Fruit fly (Drosophila melanogaster) whole organism, embryonic: ENCODE data around the gene CG11596.

ENCODE experiments used
- Ada2b ChIP-seq: fragments of 200-800 bp; sonication (Bioruptor generic); IDR thresholded peaks from 2 replicates; pipeline ENCODE4 v1.3.6; 2022; ENCODE audit warnings: missing biosample characterization, missing genetic modification characterization
- CG10366 ChIP-seq: fragments of 200-800 bp; sonication (Bioruptor generic); IDR thresholded peaks from 2 replicates; pipeline ENCODE4 v1.3.6; 2022; ENCODE audit warnings: missing biosample characterization, missing genetic modification characterization
- CG11456 ChIP-seq: fragments of 200-800 bp; sonication (Bioruptor generic); IDR thresholded peaks from 3 replicates; pipeline ENCODE4 v1.3.6; 2022; ENCODE audit warnings: missing biosample characterization, missing genetic modification characterization
- CG12391 ChIP-seq: fragments of 200-800 bp; sonication (Bioruptor generic); optimal IDR thresholded peaks from 3 replicates; lab custom pipeline; 2018; ENCODE audit warnings: missing biosample characterization, mild to moderate bottlenecking, missing genetic modification characterization, moderate library complexity
- CG13123 ChIP-seq: fragments of 200-800 bp; sonication (Bioruptor generic); optimal IDR thresholded peaks from 2 replicates; lab custom pipeline; 2016; ENCODE audit warnings: missing biosample characterization, missing genetic modification characterization
- CG13894 ChIP-seq: fragments of 200-800 bp; sonication (Bioruptor generic); optimal IDR thresholded peaks from 3 replicates; lab custom pipeline; 2018; ENCODE audit warnings: missing biosample characterization, mild to moderate bottlenecking, missing genetic modification characterization, moderate library complexity
- CG14014 ChIP-seq: fragments of 200-800 bp; sonication (Bioruptor generic); IDR thresholded peaks from 2 replicates; pipeline ENCODE4 v1.3.6; 2022; ENCODE audit warnings: missing biosample characterization, missing genetic modification characterization
- CG15479 ChIP-seq: fragments of 200-800 bp; sonication (Bioruptor generic); optimal IDR thresholded peaks from 3 replicates; lab custom pipeline; 2019; ENCODE audit warnings: missing biosample characterization, mild to moderate bottlenecking, missing genetic modification characterization, moderate library complexity
- CG15696 ChIP-seq: fragments of 200-800 bp; sonication (Bioruptor generic); optimal IDR thresholded peaks from 2 replicates; lab custom pipeline; 2019; ENCODE audit warnings: missing biosample characterization, mild to moderate bottlenecking, missing genetic modification characterization, moderate library complexity
- CG3065 ChIP-seq: fragments of 200-800 bp; sonication (Bioruptor generic); optimal IDR thresholded peaks from 2 replicates; lab custom pipeline; 2016; ENCODE audit warnings: missing biosample characterization, missing genetic modification characterization
- CG31365 ChIP-seq: fragments of 200-800 bp; sonication (Bioruptor generic); optimal IDR thresholded peaks from 2 replicates; lab custom pipeline; 2018; ENCODE audit warnings: missing biosample characterization, mild to moderate bottlenecking, missing genetic modification characterization
- CG4282 ChIP-seq: fragments of 200-800 bp; sonication (Bioruptor generic); optimal IDR thresholded peaks from 2 replicates; lab custom pipeline; 2016; ENCODE audit warnings: missing biosample characterization, missing genetic modification characterization
- CG4820 ChIP-seq: fragments of 200-800 bp; sonication (Bioruptor generic); optimal IDR thresholded peaks from 3 replicates; lab custom pipeline; 2016; ENCODE audit warnings: missing biosample characterization, missing genetic modification characterization
- CG7556 ChIP-seq: fragments of 200-800 bp; sonication (Bioruptor generic); optimal IDR thresholded peaks from 2 replicates; lab custom pipeline; 2017; ENCODE audit warnings: missing biosample characterization, mild to moderate bottlenecking, missing genetic modification characterization
- CG8290 ChIP-seq, 3 experiments: fragments of 200-800 bp; sonication (Bioruptor generic); optimal IDR thresholded peaks; 2 replicates each; lab custom pipeline; 2016 to 2019; ENCODE audit warnings: missing biosample characterization in 3 of 3, missing genetic modification characterization in 3 of 3, mild to moderate bottlenecking in 2 of 3, moderate library complexity in 1 of 3
- CG9609 ChIP-seq: fragments of 200-800 bp; sonication (Bioruptor generic); optimal IDR thresholded peaks from 3 replicates; lab custom pipeline; 2016; ENCODE audit warnings: missing biosample characterization, missing genetic modification characterization
- CG9797 ChIP-seq: fragments of 200-800 bp; sonication (Bioruptor generic); optimal IDR thresholded peaks from 3 replicates; lab custom pipeline; 2018; ENCODE audit warnings: missing biosample characterization, mild to moderate bottlenecking, missing genetic modification characterization
- CG9876 ChIP-seq: fragments of 200-800 bp; sonication (Bioruptor generic); optimal IDR thresholded peaks from 2 replicates; lab custom pipeline; 2016; ENCODE audit warnings: missing biosample characterization, missing genetic modification characterization
- CG9932 ChIP-seq: fragments of 200-800 bp; sonication (Bioruptor generic); IDR thresholded peaks from 2 replicates; pipeline ENCODE4 v1.3.6; 2022; ENCODE audit warnings: missing biosample characterization, missing genetic modification characterization
- ERR ChIP-seq: fragments of 200-800 bp; sonication (Bioruptor generic); optimal IDR thresholded peaks from 2 replicates; lab custom pipeline; 2016; ENCODE audit warnings: missing biosample characterization, missing genetic modification characterization
- Gsc ChIP-seq: fragments of 200-800 bp; sonication (Bioruptor generic); IDR thresholded peaks from 2 replicates; pipeline ENCODE4 v1.3.6; 2022; ENCODE audit warnings: missing biosample characterization, missing genetic modification characterization
- Gug ChIP-seq: fragments of 200-800 bp; sonication (Bioruptor generic); IDR thresholded peaks from 4 replicates; pipeline ENCODE4 v1.3.6; 2022; ENCODE audit warnings: missing biosample characterization, missing genetic modification characterization
- Hr39 ChIP-seq: fragments of >200 bp; optimal IDR thresholded peaks from 2 replicates; lab custom pipeline; 2017
- NfI ChIP-seq: fragments of 200-800 bp; sonication (Bioruptor generic); optimal IDR thresholded peaks from 3 replicates; lab custom pipeline; 2018; ENCODE audit warnings: missing biosample characterization, mild to moderate bottlenecking, missing genetic modification characterization, moderate library complexity
- Oli ChIP-seq: fragments of 200-800 bp; sonication (Bioruptor generic); optimal IDR thresholded peaks from 2 replicates; lab custom pipeline; 2018; ENCODE audit warnings: missing biosample characterization, mild to moderate bottlenecking, missing genetic modification characterization, moderate library complexity
- Pdp1 ChIP-seq, 2 experiments: fragments of 200-800 bp; sonication (Bioruptor generic); optimal IDR thresholded peaks; 3 replicates each; lab custom pipeline; 2016; ENCODE audit warnings: missing biosample characterization in 2 of 2, missing genetic modification characterization in 2 of 2, mild to moderate bottlenecking in 1 of 2, moderate library complexity in 1 of 2
- Ptx1 ChIP-seq: fragments of 200-800 bp; sonication (Bioruptor generic); IDR thresholded peaks from 2 replicates; pipeline ENCODE4 v1.3.6; 2022; ENCODE audit warnings: missing biosample characterization, missing genetic modification characterization
- Trl ChIP-seq, 3 experiments: fragments of >200 bp in 2 of 3; fragments of 200-800 bp in 1 of 3; sonication (Bioruptor generic) in 1 of 3; optimal IDR thresholded peaks; 2 replicates in 1 of 3; 3 replicates in 2 of 3; lab custom pipeline; 2016 to 2017; ENCODE audit warnings: missing biosample characterization in 1 of 3, missing genetic modification characterization in 1 of 3
- Usf ChIP-seq: fragments of 200-800 bp; sonication (Bioruptor generic); optimal IDR thresholded peaks from 2 replicates; lab custom pipeline; 2017; ENCODE audit warnings: missing genotype, missing biosample characterization, missing genetic modification characterization
- ac ChIP-seq: fragments of 200-800 bp; sonication (Bioruptor generic); optimal IDR thresholded peaks from 3 replicates; lab custom pipeline; 2017; ENCODE audit warnings: missing biosample characterization, mild to moderate bottlenecking, missing genetic modification characterization
- chn ChIP-seq: fragments of 200-800 bp; sonication (Bioruptor generic); optimal IDR thresholded peaks from 2 replicates; lab custom pipeline; 2016; ENCODE audit warnings: missing biosample characterization, missing genetic modification characterization
- ci ChIP-seq: fragments of 200-800 bp; sonication (Bioruptor generic); IDR thresholded peaks from 3 replicates; pipeline ENCODE4 v1.3.6; 2022; ENCODE audit warnings: missing biosample characterization, missing genetic modification characterization
- dan ChIP-seq: fragments of 200-800 bp; sonication (Bioruptor generic); IDR thresholded peaks from 2 replicates; pipeline ENCODE4 v1.3.6; 2022; ENCODE audit warnings: missing biosample characterization, missing genetic modification characterization
- fd96Cb ChIP-seq: fragments of 200-800 bp; sonication (Bioruptor generic); optimal IDR thresholded peaks from 2 replicates; lab custom pipeline; 2018; ENCODE audit warnings: missing biosample characterization, mild to moderate bottlenecking, missing genetic modification characterization, moderate library complexity
- gsb-n ChIP-seq: fragments of 200-800 bp; sonication (Bioruptor generic); optimal IDR thresholded peaks from 3 replicates; lab custom pipeline; 2018; ENCODE audit warnings: missing biosample characterization, mild to moderate bottlenecking, missing genetic modification characterization
- ind ChIP-seq: fragments of 200-800 bp; sonication (Bioruptor generic); optimal IDR thresholded peaks from 3 replicates; lab custom pipeline; 2016; ENCODE audit warnings: missing biosample characterization, missing genetic modification characterization
- jumu ChIP-seq: fragments of 200-800 bp; sonication (Bioruptor generic); optimal IDR thresholded peaks from 3 replicates; lab custom pipeline; 2016; ENCODE audit warnings: missing biosample characterization, missing genetic modification characterization
- lab ChIP-seq: fragments of 200-800 bp; sonication (Bioruptor generic); optimal IDR thresholded peaks from 3 replicates; lab custom pipeline; 2017; ENCODE audit warnings: missing biosample characterization, missing genetic modification characterization, mild to moderate bottlenecking, moderate library complexity, missing genetic modification reagents
- lilli ChIP-seq: fragments of 200-800 bp; sonication (Bioruptor generic); optimal IDR thresholded peaks from 3 replicates; lab custom pipeline; 2016; ENCODE audit warnings: missing biosample characterization, missing genetic modification characterization
- mam ChIP-seq: fragments of 200-800 bp; sonication (Bioruptor generic); optimal IDR thresholded peaks from 3 replicates; lab custom pipeline; 2016; ENCODE audit warnings: missing biosample characterization, missing genetic modification characterization
- otp ChIP-seq: fragments of 200-800 bp; sonication (Bioruptor generic); IDR thresholded peaks from 3 replicates; pipeline ENCODE4, ENCODE4 v1.3.6; 2022; ENCODE audit warnings: missing biosample characterization, missing genetic modification characterization
- phol ChIP-seq: fragments of 200-800 bp; sonication (Bioruptor generic); optimal IDR thresholded peaks from 3 replicates; lab custom pipeline; 2018; ENCODE audit warnings: missing biosample characterization, mild to moderate bottlenecking, missing genetic modification characterization, moderate library complexity
- sisA ChIP-seq: fragments of 200-800 bp; sonication (Bioruptor generic); IDR thresholded peaks from 2 replicates; pipeline ENCODE4 v1.3.6; 2022; ENCODE audit warnings: missing biosample characterization, missing genetic modification characterization
- sob ChIP-seq: fragments of 200-800 bp; sonication (Bioruptor generic); IDR thresholded peaks from 2 replicates; pipeline ENCODE4 v1.3.6; 2022; ENCODE audit warnings: missing biosample characterization, missing genetic modification characterization
- tap ChIP-seq: fragments of 200-800 bp; optimal IDR thresholded peaks from 3 replicates; lab custom pipeline; 2019; ENCODE audit warnings: missing biosample characterization, mild to moderate bottlenecking, missing genetic modification characterization, moderate library complexity
- tio ChIP-seq: fragments of 200-800 bp; sonication (Bioruptor generic); optimal IDR thresholded peaks from 2 replicates; lab custom pipeline; 2017; ENCODE audit warnings: missing biosample characterization, missing genetic modification characterization, inconsistent platforms
- z ChIP-seq: fragments of 200-800 bp; sonication (Bioruptor generic); IDR thresholded peaks from 3 replicates; pipeline ENCODE4 v1.3.6; 2022; ENCODE audit warnings: missing biosample characterization, missing genetic modification characterization
- zfh1 ChIP-seq: fragments of 200-800 bp; sonication (Bioruptor generic); IDR thresholded peaks from 3 replicates; pipeline ENCODE4 v1.3.6; 2022; ENCODE audit warnings: missing biosample characterization, missing genetic modification characterization

CG11596 gene

DNA sequence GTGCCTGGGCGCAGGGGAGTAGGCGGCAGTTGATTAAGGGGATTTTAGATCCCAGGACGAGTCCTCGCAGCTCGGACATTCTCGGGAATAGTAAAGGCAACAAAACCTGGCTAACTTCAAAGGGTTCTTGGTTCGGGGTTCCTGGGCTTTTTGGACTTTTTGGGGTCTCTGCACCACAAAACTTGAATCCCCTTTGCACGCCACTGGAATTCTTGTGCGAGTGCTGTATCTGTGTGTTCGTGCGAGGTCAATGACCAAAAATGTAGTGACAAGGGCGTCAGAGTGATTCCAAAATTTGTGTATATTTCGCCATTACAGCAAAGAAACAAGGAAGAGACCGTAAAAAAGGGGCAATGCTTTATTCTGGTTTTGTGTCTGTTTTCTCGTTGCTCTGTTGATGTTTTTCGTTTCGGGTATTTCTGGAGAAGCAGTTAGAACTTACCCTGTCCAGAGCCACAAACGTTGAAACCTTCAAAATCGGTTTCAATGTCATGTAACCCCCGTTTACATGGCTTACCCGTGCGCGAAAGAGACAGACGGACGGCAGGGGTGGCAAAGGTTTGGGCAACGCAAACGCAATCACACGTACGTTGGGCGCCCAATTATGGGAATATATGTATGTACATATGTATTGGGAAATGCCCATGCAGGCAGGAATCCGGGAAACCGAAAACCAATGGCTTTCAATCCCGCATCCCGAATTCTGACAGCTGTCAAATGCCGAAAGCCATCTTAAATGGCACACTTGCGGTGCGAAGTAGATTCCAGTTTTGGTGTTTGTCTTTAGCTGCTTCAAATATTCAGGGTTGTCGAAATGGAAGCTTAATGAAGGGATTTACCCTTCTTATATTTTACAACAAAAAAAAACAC, 17.0 kb downstream of the CG11596 start (continued):
- TF ChIP-seq CG31365 (tag; lab: Kevin White, UChicago) (no peak), fd96Cb (tag; lab: Kevin White, UChicago) (peak; percentile 67), sisA (GFP tag; lab: Robert Waterston, UW) (peak; percentile 67), Hr39 (no peak), dan (0 out of 2 replicates have a peak, but pooled peaks have one; percentile 7), CG4282 (GFP tag; lab: Kevin White, UChicago) (no peak), Gug (GFP tag; lab: Robert Waterston, UW) (peak; percentile 71), CG10366 (GFP tag; lab: Robert Waterston, UW) (peak; percentile 50; the same call in 1 of the 2 replicates), CG15696 (no peak), tap (no peak), Usf (GFP tag; lab: Kevin White, UChicago) (peak; percentile 31), Oli (tag; lab: Kevin White, UChicago) (peak; percentile 54), Pdp1 (GFP tag; optimal IDR thresholded peaks at IDR 0.05; lab: Kevin White, UChicago) (peak; percentile 23 to 38), CG13894 (tag; lab: Kevin White, UChicago) (peak; percentile 47), Gsc (0 out of 2 replicates have a peak, but pooled peaks have one; percentile 33), Ptx1 (peak; percentile 33; the same call in 1 of the 2 replicates), CG9876 (GFP tag; lab: Kevin White, UChicago) (peak; percentile 22), tio (GFP tag; lab: Kevin White, UChicago) (no peak), ERR (peak; percentile 10), ac (GFP tag; lab: Kevin White, UChicago) (no peak), CG13123 (peak; percentile 11), CG9797 (no peak), sob (GFP tag; lab: Robert Waterston, UW) (peak; percentile 54), lab (peak; percentile 61), NfI (GFP tag; lab: Kevin White, UChicago) (peak; percentile 52), Ada2b (peak; percentile 45; the same call in 1 of the 2 replicates), jumu (GFP tag; lab: Kevin White, UChicago) (peak; percentile 36), lilli (GFP tag; lab: Kevin White, UChicago) (peak; percentile 42), z (GFP tag; lab: Robert Waterston, UW) (no peak), otp (peak; percentile 56; the same call in 1 of the 3 replicates), CG12391 (tag; lab: Kevin White, UChicago) (peak; percentile 16), CG7556 (GFP tag; lab: Kevin White, UChicago) (no peak), CG14014 (GFP tag; lab: Robert Waterston, UW) (peak; percentile 51; the same call in 1 of the 2 replicates), gsb-n (tag; lab: Kevin White, UChicago) (peak; percentile 27), CG3065 (GFP tag; lab: Kevin White, UChicago) (no peak), CG9609 (GFP tag; lab: Kevin White, UChicago) (peak; percentile 55), phol (tag; lab: Kevin White, UChicago) (peak; percentile 43), CG11456 (GFP tag; lab: Robert Waterston, UW) (peak; percentile 64), chn (GFP tag; lab: Kevin White, UChicago) (peak; percentile 5), CG9932 (peak; percentile 47), CG15479 (GFP tag; lab: Kevin White, UChicago) (no peak), ci (GFP tag; lab: Robert Waterston, UW) (peak; percentile 73; the same call in 2 of the 3 replicates), CG8290 (GFP tag; optimal IDR thresholded peaks at IDR 0.05; lab: Kevin White, UChicago) (no peak), CG8290 (tag; optimal IDR thresholded peaks at IDR 0.05; lab: Kevin White, UChicago) (peak in 1 of 2 experiments; percentile 62), CG4820 (GFP tag; lab: Kevin White, UChicago) (peak; percentile 7), mam (GFP tag; lab: Kevin White, UChicago) (peak; percentile 55), zfh1 (GFP tag; lab: Robert Waterston, UW) (peak; percentile 63; the same call in 2 of the 3 replicates), ind (GFP tag; lab: Kevin White, UChicago) (peak; percentile 66), Trl (optimal IDR thresholded peaks at IDR 0.05; lab: Kevin White, UChicago) (no peak), Trl (GFP tag; optimal IDR thresholded peaks at IDR 0.05; lab: Kevin White, UChicago) (peak; percentile 18)
